Fruit fly (Drosophila melanogaster) whole organism, wandering third instar larva: ENCODE measurements around the gene NHP2.

ENCODE experiments used
- pan ChIP-seq: fragments of >200 bp; optimal IDR thresholded peaks from 2 replicates; lab custom pipeline; 2017
- rgr ChIP-seq: fragments of 200-800 bp; sonication (Bioruptor generic); optimal IDR thresholded peaks from 3 replicates; lab custom pipeline; 2016; ENCODE audit warnings: missing biosample characterization, mild to moderate bottlenecking, missing genetic modification characterization
- usp ChIP-seq: fragments of >200 bp; optimal IDR thresholded peaks from 2 replicates; lab custom pipeline; 2017; ENCODE audit warnings: missing biosample characterization, missing genetic modification characterization

- TF ChIP-seq pan (no peak), rgr (GFP tag; lab: Kevin White, UChicago) (no peak), usp (GFP tag; lab: Kevin White, UChicago) (no peak)
Observed at dm6 chr3L:14803236-14803635, 1.3 kb upstream of the NHP2 start, which contains the start of gene gnu.
